Fruit fly (Drosophila melanogaster): ENCODE measurements around the gene Gal.

Gene Gal

DNA sequence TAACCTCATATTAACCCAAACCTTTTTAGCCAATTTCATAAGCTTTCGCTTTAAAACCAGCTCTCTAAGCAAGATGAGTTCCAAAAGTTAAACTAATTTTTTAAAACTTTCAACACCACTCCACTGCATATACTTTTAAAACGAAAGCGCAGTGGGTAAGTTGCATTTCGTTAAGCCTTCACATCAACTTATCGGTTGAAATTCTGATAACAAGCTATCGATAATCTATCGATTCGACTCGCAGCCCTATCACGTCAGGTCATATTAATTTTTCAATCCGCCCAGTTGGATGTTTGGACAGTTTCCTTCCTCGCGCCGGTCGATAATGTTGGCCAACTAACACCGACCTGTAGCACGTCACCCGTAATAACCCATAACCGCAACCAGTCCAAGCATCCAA lies 20.5 kb downstream of the Gal start, which contains the start of gene ifc:
Gene ifc (plus strand): TSS at position 255 of the 400 bp plus-strand sequence.
- peak; percentile 53 for TF ChIP-seq br (GFP tag; optimal IDR thresholded peaks at IDR 0.05)
- peak; percentile 39 for TF ChIP-seq woc (GFP tag; optimal IDR thresholded peaks at IDR 0.05)
- no peak for TF ChIP-seq Jra (GFP tag; optimal IDR thresholded peaks at IDR 0.05)
- peak; percentile 47 for TF ChIP-seq fru (GFP tag; optimal IDR thresholded peaks at IDR 0.05)
- TF ChIP-seq Dfd (GFP tag; optimal IDR thresholded peaks at IDR 0.05) = no peak
- TF ChIP-seq h (GFP tag; optimal IDR thresholded peaks at IDR 0.05) = peak; percentile 64
- peak in 1 of 2 experiments; percentile 52 for TF ChIP-seq foxo (GFP tag; optimal IDR thresholded peaks at IDR 0.05)
- TF ChIP-seq Mio (GFP tag; optimal IDR thresholded peaks at IDR 0.05) = no peak
- no peak for TF ChIP-seq sage (GFP tag; optimal IDR thresholded peaks at IDR 0.05)
- no peak for TF ChIP-seq CrebA (GFP tag; optimal IDR thresholded peaks at IDR 0.05; ENCODE audit: borderline replicate concordance)
- TF ChIP-seq Abd-B (GFP tag; optimal IDR thresholded peaks at IDR 0.05) = no peak
- TF ChIP-seq Hr78 (GFP tag; optimal IDR thresholded peaks at IDR 0.05) = peak; percentile 66
- peak; percentile 30 for TF ChIP-seq psq (GFP tag; optimal IDR thresholded peaks at IDR 0.05)
- TF ChIP-seq Vsx2 (GFP tag; optimal IDR thresholded peaks at IDR 0.05; ENCODE audit: partially characterized antibody) = no peak
- no peak for TF ChIP-seq dl (GFP tag; optimal IDR thresholded peaks at IDR 0.05; ENCODE audit: insufficient read depth in 1 of 2, partially characterized antibody in 2 of 2)
- no peak for TF ChIP-seq brk (GFP tag; optimal IDR thresholded peaks at IDR 0.05)
- TF ChIP-seq Hr83 (GFP tag; optimal IDR thresholded peaks at IDR 0.05; ENCODE audit: poor library complexity, severe bottlenecking) = peak; percentile 87
- TF ChIP-seq HLH106 (tag; optimal IDR thresholded peaks at IDR 0.05) = peak; percentile 60
- TF ChIP-seq pan (optimal IDR thresholded peaks at IDR 0.05) = no peak
- TF ChIP-seq usp (GFP tag; optimal IDR thresholded peaks at IDR 0.05) = no peak
- TF ChIP-seq jim (GFP tag; optimal IDR thresholded peaks at IDR 0.05) = no peak
- peak; percentile 30 for TF ChIP-seq ey (GFP tag; optimal IDR thresholded peaks at IDR 0.05)
- peak; percentile 10 for TF ChIP-seq CG9705 (GFP tag; optimal IDR thresholded peaks at IDR 0.05)
- TF ChIP-seq CG32264 (GFP tag; optimal IDR thresholded peaks at IDR 0.05) = no peak
- TF ChIP-seq tai (GFP tag; optimal IDR thresholded peaks at IDR 0.05) = no peak
- TF ChIP-seq OdsH (GFP tag; optimal IDR thresholded peaks at IDR 0.05) = peak; percentile 51
- TF ChIP-seq rgr (GFP tag; optimal IDR thresholded peaks at IDR 0.05) = peak; percentile 54
- TF ChIP-seq dsf (GFP tag; optimal IDR thresholded peaks at IDR 0.05; ENCODE audit: borderline replicate concordance) = no peak
- peak; percentile 42 for TF ChIP-seq sv (GFP tag; optimal IDR thresholded peaks at IDR 0.05)
- TF ChIP-seq dmrt93B (GFP tag; optimal IDR thresholded peaks at IDR 0.05) = no peak
- TF ChIP-seq GATAd (GFP tag; optimal IDR thresholded peaks at IDR 0.05) = no peak
- peak; percentile 8 for TF ChIP-seq Sp1 (GFP tag; optimal IDR thresholded peaks at IDR 0.05)
- TF ChIP-seq Rel (GFP tag; optimal IDR thresholded peaks at IDR 0.05) = no peak
- peak; percentile 46 for TF ChIP-seq Rel (tag; optimal IDR thresholded peaks at IDR 0.05)
- TF ChIP-seq Myc (optimal IDR thresholded peaks at IDR 0.05) = no peak
- peak; percentile 61 for TF ChIP-seq Dif (GFP tag; optimal IDR thresholded peaks at IDR 0.05; ENCODE audit: partially characterized antibody)
- TF ChIP-seq lola (GFP tag; optimal IDR thresholded peaks at IDR 0.05) = no peak
- TF ChIP-seq Hnf4 (GFP tag; optimal IDR thresholded peaks at IDR 0.05) = no peak
- peak; percentile 98 for TF ChIP-seq N (GFP tag; optimal IDR thresholded peaks at IDR 0.05)

DNA sequence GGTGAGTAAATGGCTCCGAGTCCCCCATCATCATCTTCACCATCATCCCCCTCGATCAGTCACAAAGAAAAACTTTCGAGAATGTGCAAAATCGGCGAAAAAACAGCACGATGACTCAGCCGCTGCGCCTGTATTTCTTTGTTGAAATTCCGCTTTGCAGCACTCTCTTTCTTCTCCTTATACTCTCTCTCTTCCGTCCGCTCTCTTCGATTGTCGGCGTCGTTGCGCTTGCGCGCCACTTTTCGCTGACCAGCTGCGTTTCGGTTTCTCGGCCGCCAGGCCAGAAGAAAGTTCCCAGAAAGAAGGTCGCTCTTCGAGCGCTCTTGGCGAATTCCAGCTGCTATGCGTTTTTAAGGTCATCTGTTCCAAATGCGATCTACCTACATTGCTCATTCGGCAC lies 23.4 kb downstream of the Gal start:
- TF ChIP-seq dsf (GFP tag; optimal IDR thresholded peaks at IDR 0.05; ENCODE audit: borderline replicate concordance) (no peak), usp (GFP tag; optimal IDR thresholded peaks at IDR 0.05) (no peak), N (GFP tag; optimal IDR thresholded peaks at IDR 0.05) (no peak), sage (GFP tag; optimal IDR thresholded peaks at IDR 0.05) (no peak), CG9705 (GFP tag; optimal IDR thresholded peaks at IDR 0.05) (no peak), Hr78 (GFP tag; optimal IDR thresholded peaks at IDR 0.05) (no peak), Jra (GFP tag; optimal IDR thresholded peaks at IDR 0.05) (peak; percentile 27), dl (GFP tag; optimal IDR thresholded peaks at IDR 0.05; ENCODE audit: insufficient read depth in 1 of 2, partially characterized antibody in 2 of 2) (peak; percentile 56 to 59), Hr83 (GFP tag; optimal IDR thresholded peaks at IDR 0.05; ENCODE audit: poor library complexity, severe bottlenecking) (no peak), Dif (GFP tag; optimal IDR thresholded peaks at IDR 0.05; ENCODE audit: partially characterized antibody) (peak; percentile 20), Hnf4 (GFP tag; optimal IDR thresholded peaks at IDR 0.05) (no peak), Vsx2 (GFP tag; optimal IDR thresholded peaks at IDR 0.05; ENCODE audit: partially characterized antibody) (no peak), rgr (GFP tag; optimal IDR thresholded peaks at IDR 0.05) (no peak)
